Fruit fly (Drosophila melanogaster): ENCODE data around the gene CG31301.

DNA sequence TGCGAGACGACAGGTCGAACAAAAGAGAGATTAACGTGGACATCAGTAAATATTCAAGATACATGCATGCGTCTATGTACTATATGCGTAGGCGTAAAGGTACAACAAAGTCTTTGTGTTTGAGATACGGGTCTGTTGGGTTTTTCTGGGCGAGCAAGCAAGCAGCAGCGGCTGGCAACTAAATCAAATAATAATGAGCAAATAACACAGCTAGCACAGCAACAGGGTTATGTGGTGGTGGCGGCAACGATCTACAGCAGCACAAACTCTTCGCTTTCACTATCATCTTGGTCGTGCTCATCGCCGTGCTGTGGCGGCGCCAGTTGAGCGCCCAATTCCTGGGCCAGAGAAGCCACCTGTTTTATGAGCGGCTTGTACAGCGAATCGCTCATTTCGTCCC lies 8.0 kb downstream of the CG31301 start:
- TF ChIP-seq pan (optimal IDR thresholded peaks at IDR 0.05) = no peak
- TF ChIP-seq Myc (optimal IDR thresholded peaks at IDR 0.05) = no peak
- no peak for TF ChIP-seq OdsH (GFP tag; optimal IDR thresholded peaks at IDR 0.05)
- TF ChIP-seq Abd-B (GFP tag; optimal IDR thresholded peaks at IDR 0.05) = no peak
- no peak for TF ChIP-seq jim (GFP tag; optimal IDR thresholded peaks at IDR 0.05)
- no peak for TF ChIP-seq br (GFP tag; optimal IDR thresholded peaks at IDR 0.05)
- no peak for TF ChIP-seq dl (GFP tag; optimal IDR thresholded peaks at IDR 0.05; ENCODE audit: insufficient read depth in 1 of 2, partially characterized antibody in 2 of 2)
- no peak for TF ChIP-seq Hnf4 (GFP tag; optimal IDR thresholded peaks at IDR 0.05)

All from whole organism, wandering third instar larva.